Worm (Caenorhabditis elegans) whole organism, young adult: ENCODE data around the gene ucr-2.2.

Source experiments
- B0261.1 ChIP-seq: sonication (generic microtip); optimal IDR thresholded peaks from 2 replicates; lab custom pipeline; 2016; ENCODE audit warnings: mild to moderate bottlenecking, missing genetic modification characterization, moderate library complexity, missing compliant biosample characterization
- B0336.3 ChIP-seq: fragments of 200-800 bp; sonication (Bioruptor generic); IDR thresholded peaks from 2 replicates; pipeline ENCODE4 v1.3.6; 2022; ENCODE audit warnings: missing genetic modification characterization, missing compliant biosample characterization
- F37B4.10 ChIP-seq: fragments of 200-800 bp; sonication (Bioruptor generic); IDR thresholded peaks from 2 replicates; pipeline ENCODE4 v1.3.6; 2022; ENCODE audit warnings: missing genetic modification characterization, missing compliant biosample characterization
- F39B2.1 ChIP-seq: fragments of 200-800 bp; sonication (Bioruptor generic); IDR thresholded peaks from 2 replicates; pipeline ENCODE4 v1.3.6; 2022; ENCODE audit warnings: missing genetic modification reagents, missing genetic modification characterization, missing compliant biosample characterization
- F52B5.7 ChIP-seq: sonication (generic microtip); optimal IDR thresholded peaks from 2 replicates; lab custom pipeline; 2016; ENCODE audit warnings: mild to moderate bottlenecking, missing genetic modification characterization, missing compliant biosample characterization
- F57C9.4 ChIP-seq: sonication (generic microtip); optimal IDR thresholded peaks from 2 replicates; lab custom pipeline; 2017; ENCODE audit warnings: mild to moderate bottlenecking, missing genetic modification characterization, missing compliant biosample characterization
- K12H6.12 ChIP-seq: fragments of 200-800 bp; sonication (Bioruptor generic); optimal IDR thresholded peaks from 2 replicates; lab custom pipeline; 2018; ENCODE audit warnings: mild to moderate bottlenecking, missing genetic modification characterization, missing compliant biosample characterization
- T26A5.8 ChIP-seq: sonication (generic microtip); optimal IDR thresholded peaks from 2 replicates; lab custom pipeline; 2016; ENCODE audit warnings: missing genetic modification characterization, missing compliant biosample characterization
- Y67H2A.10 ChIP-seq: fragments of 200-800 bp; sonication (Bioruptor generic); conservative IDR thresholded peaks from 2 replicates; pipeline ENCODE4 v1.3.6; 2022; ENCODE audit warnings: missing genetic modification reagents, missing genetic modification characterization, missing compliant biosample characterization
- akir-1 ChIP-seq: fragments of 200-800 bp; sonication (Bioruptor generic); optimal IDR thresholded peaks from 2 replicates; lab custom pipeline; 2018; ENCODE audit warnings: mild to moderate bottlenecking, missing genetic modification characterization, moderate library complexity, missing compliant biosample characterization
- athp-1 ChIP-seq: sonication (generic microtip); optimal IDR thresholded peaks from 2 replicates; lab custom pipeline; 2017; ENCODE audit warnings: mild to moderate bottlenecking, missing genetic modification characterization, missing compliant biosample characterization
- attf-5 ChIP-seq: fragments of 200-800 bp; sonication (Bioruptor generic); optimal IDR thresholded peaks from 2 replicates; lab custom pipeline; 2018; ENCODE audit warnings: mild to moderate bottlenecking, missing genetic modification characterization, missing compliant biosample characterization
- cebp-1 ChIP-seq, 2 experiments: fragments of 200-800 bp in 1 of 2; sonication (Bioruptor generic) in 1 of 2; sonication (generic microtip) in 1 of 2; IDR thresholded peaks in 1 of 2; optimal IDR thresholded peaks in 1 of 2; 2 replicates each; pipeline versions ENCODE4 v1.3.6 to Lab custom; 2017 to 2022; ENCODE audit warnings: missing compliant biosample characterization in 2 of 2, missing genetic modification characterization in 2 of 2, mild to moderate bottlenecking in 1 of 2, missing genetic modification reagents in 1 of 2, moderate library complexity in 1 of 2
- cebp-2 ChIP-seq: fragments of 200-800 bp; sonication (Bioruptor generic); IDR thresholded peaks from 2 replicates; pipeline ENCODE4 v1.3.6; 2022; ENCODE audit warnings: missing genetic modification characterization, missing compliant biosample characterization
- ceh-100 ChIP-seq: fragments of 200-800 bp; sonication (Bioruptor generic); IDR thresholded peaks from 2 replicates; pipeline ENCODE4 v1.3.6; 2022; ENCODE audit warnings: missing genetic modification reagents, missing genetic modification characterization, missing compliant biosample characterization
- ceh-79 ChIP-seq: sonication (generic microtip); optimal IDR thresholded peaks from 2 replicates; lab custom pipeline; 2017; ENCODE audit warnings: mild to moderate bottlenecking, missing genetic modification characterization, missing compliant biosample characterization
- chd-7 ChIP-seq: sonication (generic microtip); optimal IDR thresholded peaks from 2 replicates; lab custom pipeline; 2016; ENCODE audit warnings: mild to moderate bottlenecking, missing genetic modification characterization, moderate library complexity, missing compliant biosample characterization
- die-1 ChIP-seq: sonication (generic microtip); optimal IDR thresholded peaks from 2 replicates; lab custom pipeline; 2016; ENCODE audit warnings: missing genotype, mild to moderate bottlenecking, missing genetic modification characterization, missing compliant biosample characterization
- dpff-1 ChIP-seq: sonication (generic microtip); optimal IDR thresholded peaks from 2 replicates; lab custom pipeline; 2017; ENCODE audit warnings: mild to moderate bottlenecking, missing genetic modification characterization, missing compliant biosample characterization
- egrh-3 ChIP-seq: fragments of 200-800 bp; sonication (Bioruptor generic); IDR thresholded peaks from 2 replicates; pipeline ENCODE4 v1.3.6; 2022; ENCODE audit warnings: missing genetic modification reagents, missing genetic modification characterization, missing compliant biosample characterization
- gei-17 ChIP-seq: fragments of 200-800 bp; sonication (Bioruptor generic); optimal IDR thresholded peaks from 2 replicates; lab custom pipeline; 2018; ENCODE audit warnings: mild to moderate bottlenecking, missing genetic modification characterization, missing compliant biosample characterization
- him-1 ChIP-seq: sonication (generic microtip); optimal IDR thresholded peaks from 2 replicates; lab custom pipeline; 2016; ENCODE audit warnings: missing genotype, missing genetic modification reagents, missing genetic modification characterization, missing compliant biosample characterization
- hmg-20 ChIP-seq: fragments of 200-800 bp; sonication (Bioruptor generic); IDR thresholded peaks from 2 replicates; pipeline ENCODE4 v1.3.6; 2022; ENCODE audit warnings: missing genetic modification reagents, missing genetic modification characterization, missing compliant biosample characterization
- hrde-1 ChIP-seq: sonication (generic microtip); optimal IDR thresholded peaks from 2 replicates; lab custom pipeline; 2016; ENCODE audit warnings: missing genetic modification characterization, mild to moderate bottlenecking, missing compliant biosample characterization, moderate library complexity, missing genotype, missing genetic modification reagents, borderline replicate concordance
- let-526 ChIP-seq: fragments of 200-800 bp; sonication (Bioruptor generic); IDR thresholded peaks from 2 replicates; pipeline ENCODE4 v1.3.6; 2022; ENCODE audit warnings: missing genetic modification reagents, missing genetic modification characterization, missing compliant biosample characterization
- let-607 ChIP-seq, 2 experiments: fragments of 200-800 bp in 1 of 2; sonication (Bioruptor generic) in 1 of 2; sonication (generic microtip) in 1 of 2; optimal IDR thresholded peaks; 2 replicates each; lab custom pipeline; 2016 to 2018; ENCODE audit warnings: mild to moderate bottlenecking in 2 of 2, missing compliant biosample characterization in 2 of 2, missing genetic modification characterization in 2 of 2, moderate library complexity in 2 of 2, missing genotype in 1 of 2
- lir-1 ChIP-seq: fragments of 200-800 bp; sonication (Bioruptor generic); conservative IDR thresholded peaks from 2 replicates; pipeline ENCODE4 v1.3.6; 2022; ENCODE audit warnings: missing genetic modification reagents, missing genetic modification characterization, missing compliant biosample characterization
- madf-3 ChIP-seq: fragments of 200-800 bp; sonication (Bioruptor generic); IDR thresholded peaks from 2 replicates; pipeline ENCODE4 v1.3.6; 2022; ENCODE audit warnings: missing genetic modification reagents, missing genetic modification characterization, missing compliant biosample characterization
- mel-28 ChIP-seq: sonication (generic microtip); optimal IDR thresholded peaks from 2 replicates; lab custom pipeline; 2016; ENCODE audit warnings: borderline replicate concordance, mild to moderate bottlenecking, missing genetic modification characterization, missing compliant biosample characterization
- nhr-179 ChIP-seq: sonication (generic microtip); optimal IDR thresholded peaks from 2 replicates; lab custom pipeline; 2016; ENCODE audit warnings: mild to moderate bottlenecking, missing genetic modification characterization, missing compliant biosample characterization
- pbrm-1 ChIP-seq: fragments of 200-800 bp; sonication (Bioruptor generic); IDR thresholded peaks from 2 replicates; pipeline ENCODE4 v1.3.6; 2022; ENCODE audit warnings: missing genetic modification reagents, missing genetic modification characterization, missing compliant biosample characterization
- rcor-1 ChIP-seq: fragments of 200-800 bp; sonication (Bioruptor generic); IDR thresholded peaks from 2 replicates; pipeline ENCODE4 v1.3.6; 2022; ENCODE audit warnings: missing genetic modification reagents, missing genetic modification characterization, missing compliant biosample characterization
- sea-2 ChIP-seq: fragments of 200-800 bp; sonication (Bioruptor generic); IDR thresholded peaks from 2 replicates; pipeline ENCODE4 v1.3.6; 2022; ENCODE audit warnings: missing genetic modification characterization, missing compliant biosample characterization
- snpc-1.3 ChIP-seq: sonication (generic microtip); optimal IDR thresholded peaks from 2 replicates; lab custom pipeline; 2017; ENCODE audit warnings: missing genetic modification characterization, mild to moderate bottlenecking, missing compliant biosample characterization, antibody characterized with exemption, moderate library complexity, missing genotype, missing genetic modification reagents; ENCODE audit not compliant: insufficient read depth
- tbx-9 ChIP-seq: sonication (generic microtip); optimal IDR thresholded peaks from 2 replicates; lab custom pipeline; 2016; ENCODE audit warnings: borderline replicate concordance, missing genetic modification characterization, inconsistent platforms, missing compliant biosample characterization
- zfh-2 ChIP-seq: fragments of 200-800 bp; sonication (Bioruptor generic); conservative IDR thresholded peaks from 2 replicates; pipeline ENCODE4 v1.3.6; 2022; ENCODE audit warnings: missing genetic modification reagents, missing genetic modification characterization, missing compliant biosample characterization
- ztf-28 ChIP-seq: fragments of 200-800 bp; sonication (Bioruptor generic); IDR thresholded peaks from 2 replicates; pipeline ENCODE4 v1.3.6; 2022; ENCODE audit warnings: missing genetic modification reagents, missing genetic modification characterization, missing compliant biosample characterization

ucr-2.2 gene

DNA sequence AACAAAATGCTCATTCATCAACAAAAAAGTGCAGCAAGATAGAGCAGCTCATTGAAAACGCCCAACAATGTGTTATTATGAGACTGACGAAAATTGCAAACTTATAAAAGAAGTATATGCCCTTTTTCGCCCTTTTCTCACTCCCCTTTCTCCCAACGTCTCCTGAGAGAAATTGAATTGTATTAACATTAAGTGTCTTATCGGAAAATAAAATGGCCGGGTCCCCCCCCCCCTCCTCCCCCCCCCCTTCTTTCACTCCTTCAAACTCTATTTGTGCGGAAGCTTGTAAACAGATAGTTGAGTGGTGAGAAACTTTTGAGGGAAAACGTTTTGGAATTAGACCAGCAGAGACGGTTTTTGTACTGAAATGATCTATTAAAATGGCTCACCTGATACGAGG lies 47.0 kb upstream of the ucr-2.2 start:
- TF ChIP-seq ceh-79 (tag; lab: Kevin White, UChicago) (no peak), F37B4.10 (GFP tag; lab: Robert Waterston, UW) (no peak), hmg-20 (GFP tag; lab: Robert Waterston, UW) (no peak), chd-7 (no peak), ztf-28 (GFP tag; lab: Robert Waterston, UW) (no peak), attf-5 (GFP tag; lab: Kevin White, UChicago) (no peak), athp-1 (tag; lab: Kevin White, UChicago) (no peak), F39B2.1 (GFP tag; lab: Robert Waterston, UW) (no peak), dpff-1 (no peak), Y67H2A.10 (GFP tag; lab: Robert Waterston, UW) (no peak), B0261.1 (no peak), ceh-100 (no peak), B0336.3 (GFP tag; lab: Robert Waterston, UW) (no peak), cebp-1 (GFP tag; IDR thresholded peaks at IDR 0.05; lab: Robert Waterston, UW) (no peak), cebp-1 (tag; optimal IDR thresholded peaks at IDR 0.05; lab: Kevin White, UChicago) (no peak), let-607 (tag; optimal IDR thresholded peaks at IDR 0.05; lab: Kevin White, UChicago) (no peak), zfh-2 (no peak), F52B5.7 (no peak), tbx-9 (no peak), akir-1 (GFP tag; lab: Kevin White, UChicago) (no peak)
- TF ChIP-seq, all 124 proteins: peak for 0

DNA sequence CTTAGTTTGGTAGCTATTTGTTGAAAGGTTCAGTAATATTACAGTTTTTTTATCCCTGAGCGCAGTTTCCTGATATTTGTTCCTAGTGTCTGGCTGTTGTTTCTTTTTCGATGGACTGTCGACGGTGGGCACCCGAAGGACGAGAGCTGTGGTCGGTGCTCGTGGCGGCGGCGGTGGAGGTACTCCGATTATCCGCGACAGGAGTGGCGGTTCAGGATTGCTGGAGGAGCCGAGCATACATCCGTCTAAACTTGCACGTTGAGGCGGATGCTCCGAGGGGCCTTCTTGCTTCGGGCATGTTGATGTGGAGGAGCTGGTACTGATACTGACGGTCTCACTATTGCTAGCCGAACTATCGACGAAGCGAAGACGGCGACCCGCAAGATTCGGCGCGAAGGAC lies 46.4 kb upstream of the ucr-2.2 start:
- peak; percentile 67; the same call in 1 of the 2 replicates for TF ChIP-seq egrh-3 (GFP tag; lab: Robert Waterston, UW)
- no peak for TF ChIP-seq K12H6.12 (tag; lab: Kevin White, UChicago)
- peak; percentile 76 for TF ChIP-seq zfh-2
- no peak for TF ChIP-seq nhr-179 (tag; lab: Kevin White, UChicago)
- TF ChIP-seq cebp-2 (GFP tag; lab: Robert Waterston, UW): 0 out of 2 replicates have a peak, but pooled peaks have one; percentile 9

DNA sequence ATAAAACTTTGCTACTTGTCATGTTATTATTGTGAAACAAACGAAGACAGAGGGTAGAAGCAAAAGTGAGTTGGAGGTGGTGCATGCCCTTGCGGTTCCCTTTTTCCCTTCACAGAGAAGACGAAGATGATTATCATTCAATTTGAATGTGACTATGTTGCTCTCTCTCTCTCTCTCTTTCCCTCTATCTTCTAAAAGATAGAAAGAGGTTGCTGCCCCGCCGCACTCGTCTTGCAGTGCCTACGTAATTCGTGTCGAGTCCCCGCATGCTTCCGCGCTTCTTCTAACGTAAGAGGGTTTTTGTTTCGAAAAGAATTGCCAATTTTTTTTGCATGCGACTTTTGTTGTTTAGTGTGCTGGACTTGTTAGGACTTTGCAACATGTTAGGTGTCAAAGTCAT lies 45.5 kb upstream of the ucr-2.2 start:
- TF ChIP-seq sea-2 (GFP tag; lab: Robert Waterston, UW) (no peak), hrde-1 (tag; lab: Kevin White, UChicago) (no peak), mel-28 (tag; lab: Kevin White, UChicago) (no peak), snpc-1.3 (no peak), die-1 (no peak), gei-17 (GFP tag; lab: Kevin White, UChicago) (no peak), let-526 (no peak), F57C9.4 (tag; lab: Kevin White, UChicago) (no peak), him-1 (tag; lab: Kevin White, UChicago) (no peak), rcor-1 (GFP tag; lab: Robert Waterston, UW) (no peak), lir-1 (GFP tag; lab: Robert Waterston, UW) (no peak), let-607 (tag; optimal IDR thresholded peaks at IDR 0.05; lab: Kevin White, UChicago) (no peak), T26A5.8 (no peak), madf-3 (GFP tag; lab: Robert Waterston, UW) (no peak), pbrm-1 (GFP tag; lab: Robert Waterston, UW) (no peak)
